Worm (Caenorhabditis elegans) whole organism, midembryonic: ENCODE results near the gene Y38F1A.7.

Experiments
- T22C8.4 ChIP-seq: fragments of 200-800 bp; sonication (Bioruptor generic); IDR thresholded peaks from 2 replicates; pipeline ENCODE4 v1.3.6; 2022; ENCODE audit warnings: missing genetic modification characterization, missing compliant biosample characterization
- cog-1 ChIP-seq: sonication (generic microtip); optimal IDR thresholded peaks from 2 replicates; lab custom pipeline; 2016; ENCODE audit warnings: missing genetic modification characterization, missing compliant biosample characterization
- flt-1 ChIP-seq: fragments of 200-800 bp; sonication (Bioruptor generic); IDR thresholded peaks from 2 replicates; pipeline ENCODE4 v1.3.6; 2022; ENCODE audit warnings: missing genetic modification characterization, missing compliant biosample characterization
- klf-2 ChIP-seq: fragments of 200-800 bp; sonication (Bioruptor generic); conservative IDR thresholded peaks from 2 replicates; pipeline ENCODE4 v1.3.6; 2022; ENCODE audit warnings: missing genetic modification reagents, missing genetic modification characterization, missing compliant biosample characterization
- med-1 ChIP-seq: sonication (generic microtip); optimal IDR thresholded peaks from 2 replicates; lab custom pipeline; 2017; ENCODE audit warnings: missing genetic modification characterization, mild to moderate bottlenecking, missing compliant biosample characterization, antibody characterized with exemption, missing genetic modification reagents; ENCODE audit not compliant: insufficient read depth

DNA sequence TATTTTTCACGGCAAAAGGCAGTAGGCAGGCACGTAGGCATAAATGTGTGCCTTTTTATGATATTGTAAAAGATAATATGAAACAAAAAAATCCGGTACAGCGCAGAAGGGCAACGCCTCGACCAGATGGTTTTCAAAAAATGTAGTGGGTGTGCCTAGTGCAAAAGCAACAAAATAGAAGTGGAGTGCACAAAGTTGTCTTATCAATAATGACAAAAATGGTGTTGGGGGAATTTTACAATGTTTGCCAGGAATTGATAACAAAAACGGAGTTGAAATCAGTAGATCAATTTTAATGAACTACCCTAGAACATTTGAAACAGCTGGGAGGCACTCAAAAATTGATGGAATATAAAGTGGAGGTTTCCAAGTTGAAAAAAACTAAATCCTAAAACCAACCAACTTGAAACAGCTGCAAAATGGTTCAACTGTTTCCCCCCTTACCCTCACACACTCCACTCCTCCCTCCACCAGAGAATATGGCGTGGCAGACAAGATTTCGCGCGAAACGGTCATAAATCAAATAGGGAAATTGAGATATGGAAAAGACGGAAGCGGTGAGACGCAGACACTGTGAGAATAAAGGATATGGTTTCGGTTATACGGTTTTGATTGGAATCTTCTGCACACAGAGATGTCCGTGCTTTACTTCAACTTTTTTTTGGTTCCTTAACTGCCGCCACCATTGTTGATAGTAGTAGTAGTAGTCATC lies 6.7 kb upstream of the Y38F1A.7 start:
- no peak for TF ChIP-seq flt-1 (GFP tag; lab: Robert Waterston, UW)
- no peak for TF ChIP-seq T22C8.4 (GFP tag; lab: Robert Waterston, UW)
- TF ChIP-seq klf-2: no peak
- TF ChIP-seq med-1 (GFP tag; lab: Kevin White, UChicago): no peak
- TF ChIP-seq cog-1 (tag; lab: Kevin White, UChicago): no peak
